Worm (Caenorhabditis elegans): ENCODE data around the gene F48G7.5.

Gene F48G7.5

ce11 chrV:628527-628926 is 5.8 kb upstream of the F48G7.5 start, which contains the start of gene F48G7.9:
TSS of gene F48G7.9 (minus strand) at chrV:628627.
- no peak for TF ChIP-seq unc-62 (GFP tag; optimal IDR thresholded peaks at IDR 0.05)

DNA sequence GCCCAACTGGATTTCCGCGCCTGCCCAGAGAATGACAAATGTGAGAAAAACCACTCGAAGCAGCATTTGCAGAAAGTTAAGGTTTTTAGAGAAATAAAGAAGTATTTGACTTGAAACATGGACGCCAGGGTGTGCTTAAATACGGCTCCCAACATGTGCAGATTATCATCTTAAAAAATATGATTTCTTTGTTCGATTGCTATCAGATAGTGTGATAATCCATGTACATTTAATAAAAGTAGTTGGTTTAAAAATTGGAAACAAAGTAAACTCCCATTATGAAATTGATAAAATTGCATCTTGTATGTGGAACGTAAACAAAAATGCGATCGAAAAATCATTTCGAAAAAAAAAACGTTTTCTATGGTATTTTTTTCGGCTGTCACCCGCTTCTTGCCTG is 4.8 kb upstream of the F48G7.5 start, which contains the start of gene F48G7.8:
Gene F48G7.8 (minus strand): TSS at position 101 of the 400 bp plus-strand sequence.
- no peak for TF ChIP-seq unc-62 (GFP tag; optimal IDR thresholded peaks at IDR 0.05)

DNA sequence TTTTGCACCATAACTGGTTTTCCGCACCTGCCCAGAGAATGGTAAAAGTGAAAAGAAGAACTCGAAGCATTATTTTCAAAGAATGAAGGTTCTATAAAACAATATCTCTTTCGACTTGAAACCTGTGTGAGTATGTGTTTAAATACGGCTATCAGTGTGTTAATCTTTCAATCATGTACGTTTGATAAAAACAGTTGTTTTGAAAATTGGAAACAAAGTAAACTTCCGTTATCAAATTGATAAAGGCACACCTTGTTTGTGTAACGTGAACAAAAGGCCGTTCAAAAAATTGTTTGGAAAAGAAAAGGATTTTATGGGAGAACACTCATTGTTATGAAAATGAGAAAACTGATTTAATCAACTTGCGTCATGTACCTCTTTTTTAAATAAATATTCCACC is 3.6 kb upstream of the F48G7.5 start, which contains the start of gene F48G7.7:
Gene F48G7.7 (minus strand): TSS at position 101 of the 400 bp plus-strand sequence.
- no peak for TF ChIP-seq unc-62 (GFP tag; optimal IDR thresholded peaks at IDR 0.05)

- TF ChIP-seq unc-62 (GFP tag; optimal IDR thresholded peaks at IDR 0.05) = no peak
These were observed 2.2 kb upstream of the F48G7.5 start, which contains the start of gene srt-17 for ce11 chrV:624922-625321. TSS of gene srt-17 (minus strand) at chrV:625022.

- TF ChIP-seq unc-62 (GFP tag; optimal IDR thresholded peaks at IDR 0.05) = no peak
These were observed 1.7 kb downstream of the F48G7.5 start for ce11 chrV:620987-621386.

DNA sequence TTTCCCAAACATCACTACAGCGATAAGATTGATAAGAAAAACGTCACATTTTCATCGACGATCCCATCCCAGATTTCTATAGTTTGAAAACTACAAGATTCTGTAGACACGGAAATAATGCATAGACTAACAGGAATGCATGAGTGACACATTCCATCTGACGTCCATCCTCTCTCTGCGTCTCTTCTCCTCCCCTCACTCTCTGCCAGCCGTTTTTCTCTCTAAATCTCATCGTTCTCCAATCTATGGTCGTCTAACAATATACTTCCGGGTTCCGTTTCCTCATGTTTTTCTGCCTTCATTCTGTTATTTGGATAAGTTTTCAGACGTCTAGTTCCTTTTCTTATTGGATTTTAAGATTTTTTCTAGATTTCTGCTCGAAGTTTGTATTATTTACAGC is 3.7 kb downstream of the F48G7.5 start, which contains the start of gene F48G7.4:
Gene F48G7.4 (plus strand): TSS at position 400 of the 400 bp plus-strand sequence.
- TF ChIP-seq unc-62 (GFP tag; optimal IDR thresholded peaks at IDR 0.05) = peak; percentile 31

- TF ChIP-seq unc-62 (GFP tag; optimal IDR thresholded peaks at IDR 0.05) = no peak
These were observed 4.8 kb downstream of the F48G7.5 start for ce11 chrV:617917-618316.

- TF ChIP-seq unc-62 (GFP tag; optimal IDR thresholded peaks at IDR 0.05) = no peak
These were observed 7.5 kb downstream of the F48G7.5 start, which contains the start of gene F48G7.13 for ce11 chrV:615275-615674. TSS of gene F48G7.13 (plus strand) at chrV:615575.

ce11 chrV:610217-610616 is 12.5 kb downstream of the F48G7.5 start, which contains the start of gene nhr-90:
TSS of gene nhr-90 (plus strand) at chrV:610512.
- TF ChIP-seq unc-62 (GFP tag; optimal IDR thresholded peaks at IDR 0.05) = no peak

- TF ChIP-seq unc-62 (GFP tag; optimal IDR thresholded peaks at IDR 0.05) = no peak
These were observed 13.1 kb downstream of the F48G7.5 start, which contains the start of gene srlf-36 for ce11 chrV:609671-610070. TSS of gene srlf-36 (minus strand) at chrV:609771.

ce11 chrV:608844-609243 is 13.9 kb downstream of the F48G7.5 start, which contains the start of gene srw-109:
TSS of gene srw-109 (minus strand) at chrV:608944.
- no peak for TF ChIP-seq unc-62 (GFP tag; optimal IDR thresholded peaks at IDR 0.05)

DNA sequence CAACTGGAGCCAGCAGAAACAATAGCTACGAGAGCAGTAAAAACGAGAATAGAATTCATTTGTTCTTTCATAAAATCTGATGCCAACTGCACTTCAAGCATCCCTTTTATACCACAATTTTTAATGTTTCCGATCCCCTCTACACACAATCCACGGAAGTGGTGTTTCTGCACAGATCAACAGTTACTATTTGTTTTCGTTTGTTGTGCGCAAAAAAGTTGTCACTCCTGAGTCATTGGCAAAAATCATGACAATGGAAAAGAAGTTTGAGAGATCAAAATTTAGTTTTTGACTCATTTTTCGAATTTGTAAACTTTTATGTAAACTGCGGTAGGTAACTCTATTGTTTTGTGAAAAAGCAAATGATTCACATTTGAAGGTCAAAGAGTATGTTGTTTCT is 18.6 kb downstream of the F48G7.5 start, which contains the start of gene srlf-37:
Gene srlf-37 (minus strand): TSS at position 101 of the 400 bp plus-strand sequence.
- no peak for TF ChIP-seq unc-62 (GFP tag; optimal IDR thresholded peaks at IDR 0.05)

DNA sequence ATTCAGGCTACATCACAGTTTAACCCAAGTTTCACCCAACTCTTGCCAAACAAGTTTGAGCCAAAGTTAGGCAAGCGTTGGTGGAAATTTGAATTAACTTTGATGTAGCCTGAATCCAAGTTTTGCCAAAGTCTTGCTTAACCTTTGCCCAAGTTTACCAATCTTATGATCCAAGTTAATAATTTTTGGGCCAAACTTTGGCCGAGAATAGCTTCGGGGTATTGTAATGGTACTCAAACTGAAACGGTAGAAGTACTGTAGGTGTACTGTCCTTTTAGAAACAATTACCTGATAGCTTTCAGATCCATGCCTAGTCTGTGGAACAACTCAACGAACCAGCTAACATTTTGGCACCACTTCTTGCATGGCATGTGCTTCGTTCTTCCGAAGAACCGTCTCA is 22.5 kb downstream of the F48G7.5 start, which contains the start of gene nhr-251:
Gene nhr-251 (plus strand): TSS at position 301 of the 400 bp plus-strand sequence.
- no peak for TF ChIP-seq unc-62 (GFP tag; optimal IDR thresholded peaks at IDR 0.05)

ce11 chrV:599783-600182 is 23.0 kb downstream of the F48G7.5 start:
- TF ChIP-seq unc-62 (GFP tag; optimal IDR thresholded peaks at IDR 0.05) = no peak

- no peak for TF ChIP-seq unc-62 (GFP tag; optimal IDR thresholded peaks at IDR 0.05)
These were observed 24.1 kb downstream of the F48G7.5 start for ce11 chrV:598626-599025.

- TF ChIP-seq unc-62 (GFP tag; optimal IDR thresholded peaks at IDR 0.05) = no peak
These were observed 24.9 kb downstream of the F48G7.5 start for ce11 chrV:597823-598222.

DNA sequence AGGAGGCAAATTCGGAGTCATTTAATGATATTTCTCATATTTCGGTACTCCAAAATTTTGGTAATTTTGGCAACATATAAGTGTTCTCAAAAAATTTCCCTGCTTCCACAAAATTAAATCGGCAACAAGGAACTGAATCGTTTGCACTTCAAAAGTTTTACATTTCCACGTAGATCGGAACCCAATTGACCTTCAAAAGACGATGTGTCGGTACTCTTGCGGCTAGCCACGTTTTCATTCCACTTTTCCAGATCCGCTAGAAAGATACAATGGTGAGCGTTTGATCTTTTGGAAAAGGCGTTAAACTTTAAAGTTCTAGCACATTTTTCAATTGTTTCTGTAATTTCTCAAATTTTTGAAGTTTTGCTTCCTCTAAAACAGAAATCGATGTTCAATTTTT is 25.8 kb downstream of the F48G7.5 start:
- no peak for TF ChIP-seq unc-62 (GFP tag; optimal IDR thresholded peaks at IDR 0.05)

ce11 chrV:592959-593358 is 29.8 kb downstream of the F48G7.5 start, which contains the start of gene ZK488.5:
TSS of gene ZK488.5 (plus strand) at chrV:593259.
- TF ChIP-seq unc-62 (GFP tag; optimal IDR thresholded peaks at IDR 0.05) = no peak

Measured in whole organism, dauer.